Fruit fly (Drosophila melanogaster) whole organism, wandering third instar larva: ENCODE measurements around the gene Ykt6.

ENCODE experiments used
- CG32264 ChIP-seq: fragments of 200-800 bp; sonication (Bioruptor generic); optimal IDR thresholded peaks from 2 replicates; lab custom pipeline; 2016; ENCODE audit warnings: missing biosample characterization, missing genetic modification characterization
- CG9705 ChIP-seq: fragments of 200-800 bp; sonication (Bioruptor generic); optimal IDR thresholded peaks from 2 replicates; lab custom pipeline; 2018; ENCODE audit warnings: missing biosample characterization, mild to moderate bottlenecking, missing genetic modification characterization
- CrebA ChIP-seq: fragments of 200-800 bp; sonication (Bioruptor generic); optimal IDR thresholded peaks from 2 replicates; lab custom pipeline; 2016; ENCODE audit warnings: missing biosample characterization, mild to moderate bottlenecking, missing genetic modification characterization, borderline replicate concordance
- Dfd ChIP-seq: fragments of >200 bp; optimal IDR thresholded peaks from 2 replicates; lab custom pipeline; 2017; ENCODE audit warnings: missing biosample characterization, missing genetic modification characterization
- Dif ChIP-seq: fragments of 200-275, 200-300 bp; sonication (Bioruptor generic); optimal IDR thresholded peaks from 2 replicates; lab custom pipeline; 2018; ENCODE audit warnings: missing biosample characterization, missing genetic modification characterization; ENCODE audit not compliant: partially characterized antibody
- GATAd ChIP-seq: sonication (Bioruptor generic); optimal IDR thresholded peaks from 2 replicates; lab custom pipeline; 2016; ENCODE audit warnings: missing biosample characterization, missing genetic modification characterization
- HLH106 ChIP-seq: fragments of 200-800 bp; optimal IDR thresholded peaks from 3 replicates; lab custom pipeline; 2019; ENCODE audit warnings: missing biosample characterization, mild to moderate bottlenecking, missing genetic modification characterization, moderate library complexity
- Hnf4 ChIP-seq: fragments of 200-800 bp; sonication (Bioruptor generic); optimal IDR thresholded peaks from 2 replicates; lab custom pipeline; 2016; ENCODE audit warnings: missing biosample characterization, mild to moderate bottlenecking, missing genetic modification characterization
- Hr78 ChIP-seq: fragments of >200 bp; optimal IDR thresholded peaks from 2 replicates; lab custom pipeline; 2017; ENCODE audit warnings: missing biosample characterization, missing genetic modification characterization
- Hr83 ChIP-seq: fragments of 200-300 bp; sonication (Bioruptor generic); optimal IDR thresholded peaks from 2 replicates; lab custom pipeline; 2016; ENCODE audit warnings: missing biosample characterization, mild to moderate bottlenecking, missing genetic modification characterization, moderate library complexity; ENCODE audit not compliant: poor library complexity, severe bottlenecking
- Jra ChIP-seq: sonication (Bioruptor generic); optimal IDR thresholded peaks from 2 replicates; lab custom pipeline; 2016; ENCODE audit warnings: missing biosample characterization, missing genetic modification characterization
- Mio ChIP-seq: sonication (Bioruptor generic); optimal IDR thresholded peaks from 2 replicates; lab custom pipeline; 2016; ENCODE audit warnings: missing biosample characterization, missing genetic modification characterization
- Myc ChIP-seq: fragments of >200 bp; optimal IDR thresholded peaks from 2 replicates; lab custom pipeline; 2017
- OdsH ChIP-seq: fragments of 200-800 bp; sonication (Bioruptor generic); optimal IDR thresholded peaks from 2 replicates; lab custom pipeline; 2016; ENCODE audit warnings: missing biosample characterization, mild to moderate bottlenecking, missing genetic modification characterization
- Rel ChIP-seq, 2 experiments: fragments of 200-800 bp; sonication (Bioruptor generic) in 1 of 2; optimal IDR thresholded peaks; 2 replicates in 1 of 2; 3 replicates in 1 of 2; lab custom pipeline; 2016 to 2019; ENCODE audit warnings: mild to moderate bottlenecking in 2 of 2, missing biosample characterization in 2 of 2, missing genetic modification characterization in 2 of 2, moderate library complexity in 1 of 2
- brk ChIP-seq: fragments of 200-800 bp; sonication (Bioruptor generic); optimal IDR thresholded peaks from 2 replicates; lab custom pipeline; 2016; ENCODE audit warnings: missing biosample characterization, mild to moderate bottlenecking, missing genetic modification characterization
- dl ChIP-seq, 2 experiments: fragments of 175-275, 200-275 bp in 1 of 2; fragments of 200-275 bp in 1 of 2; sonication (Bioruptor generic); optimal IDR thresholded peaks; lab custom pipeline; 2018; ENCODE audit warnings: mild to moderate bottlenecking in 2 of 2, missing biosample characterization in 2 of 2, missing genetic modification characterization in 2 of 2, moderate library complexity in 2 of 2; ENCODE audit not compliant: partially characterized antibody in 2 of 2, insufficient read depth in 1 of 2
- dsf ChIP-seq: sonication (Bioruptor generic); optimal IDR thresholded peaks from 2 replicates; lab custom pipeline; 2016; ENCODE audit warnings: missing biosample characterization, missing genetic modification characterization, borderline replicate concordance
- ey ChIP-seq: fragments of 200-800 bp; sonication (Bioruptor generic); optimal IDR thresholded peaks from 2 replicates; lab custom pipeline; 2016; ENCODE audit warnings: missing biosample characterization, missing genetic modification characterization
- foxo ChIP-seq, 2 experiments: fragments of 200-800 bp; sonication (Bioruptor generic); optimal IDR thresholded peaks; 2 replicates in 1 of 2; 3 replicates in 1 of 2; lab custom pipeline; 2016 to 2017; ENCODE audit warnings: missing biosample characterization in 2 of 2, missing genetic modification characterization in 2 of 2
- fru ChIP-seq: fragments of 200-800 bp; sonication (Bioruptor generic); optimal IDR thresholded peaks from 3 replicates; lab custom pipeline; 2016; ENCODE audit warnings: missing biosample characterization, mild to moderate bottlenecking, missing genetic modification characterization
- h ChIP-seq: fragments of 200-800 bp; sonication (Bioruptor generic); optimal IDR thresholded peaks from 3 replicates; lab custom pipeline; 2016; ENCODE audit warnings: missing biosample characterization, mild to moderate bottlenecking, missing genetic modification characterization
- jim ChIP-seq: fragments of 175-275, 200-325 bp; sonication (Bioruptor generic); optimal IDR thresholded peaks from 2 replicates; lab custom pipeline; 2016; ENCODE audit warnings: missing biosample characterization, mild to moderate bottlenecking, missing genetic modification characterization
- lola ChIP-seq: fragments of >200 bp; optimal IDR thresholded peaks from 2 replicates; lab custom pipeline; 2017; ENCODE audit warnings: missing biosample characterization, missing genetic modification characterization
- rgr ChIP-seq: fragments of 200-800 bp; sonication (Bioruptor generic); optimal IDR thresholded peaks from 3 replicates; lab custom pipeline; 2016; ENCODE audit warnings: missing biosample characterization, mild to moderate bottlenecking, missing genetic modification characterization
- sage ChIP-seq: fragments of 200-800 bp; sonication (Bioruptor generic); optimal IDR thresholded peaks from 2 replicates; lab custom pipeline; 2016; ENCODE audit warnings: missing biosample characterization, mild to moderate bottlenecking, missing genetic modification characterization
- sv ChIP-seq: fragments of 200-800 bp; sonication (Bioruptor generic); optimal IDR thresholded peaks from 3 replicates; lab custom pipeline; 2016; ENCODE audit warnings: missing biosample characterization, missing genetic modification characterization
- tai ChIP-seq: sonication (Bioruptor generic); optimal IDR thresholded peaks from 2 replicates; lab custom pipeline; 2016; ENCODE audit warnings: missing biosample characterization, missing genetic modification characterization
- woc ChIP-seq: sonication (Bioruptor generic); optimal IDR thresholded peaks from 2 replicates; lab custom pipeline; 2016; ENCODE audit warnings: missing biosample characterization, mild to moderate bottlenecking, missing genetic modification characterization

Gene Ykt6

DNA sequence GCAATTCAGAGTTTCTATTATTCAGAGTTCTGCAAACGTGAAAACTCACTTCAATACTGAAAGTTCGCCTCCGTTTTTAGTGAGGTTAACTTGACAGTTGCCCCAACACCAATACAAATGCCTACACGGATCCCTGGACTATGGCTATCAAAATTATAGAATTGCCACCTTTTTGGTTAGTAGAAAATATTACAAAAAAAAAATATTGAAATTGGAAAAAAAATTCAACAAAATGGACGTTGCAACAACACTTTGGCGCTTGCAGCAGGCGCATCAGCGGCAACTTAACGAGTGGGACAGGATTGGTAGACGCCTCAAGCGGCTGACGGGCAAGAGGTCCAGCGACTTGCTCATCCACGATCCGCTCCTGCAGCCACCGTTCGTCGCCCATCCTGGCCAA lies 35.7 kb downstream of the Ykt6 start, which contains the start of the genes CG15332 and CG15330:
Gene CG15332 (minus strand): TSS at position 101 of the 400 bp plus-strand sequence.
Gene CG15330 (plus strand): TSS at position 175 of the 400 bp plus-strand sequence.
- TF ChIP-seq CG9705 = no peak
- TF ChIP-seq Dif = no peak
- no peak for TF ChIP-seq OdsH
- TF ChIP-seq woc = no peak

DNA sequence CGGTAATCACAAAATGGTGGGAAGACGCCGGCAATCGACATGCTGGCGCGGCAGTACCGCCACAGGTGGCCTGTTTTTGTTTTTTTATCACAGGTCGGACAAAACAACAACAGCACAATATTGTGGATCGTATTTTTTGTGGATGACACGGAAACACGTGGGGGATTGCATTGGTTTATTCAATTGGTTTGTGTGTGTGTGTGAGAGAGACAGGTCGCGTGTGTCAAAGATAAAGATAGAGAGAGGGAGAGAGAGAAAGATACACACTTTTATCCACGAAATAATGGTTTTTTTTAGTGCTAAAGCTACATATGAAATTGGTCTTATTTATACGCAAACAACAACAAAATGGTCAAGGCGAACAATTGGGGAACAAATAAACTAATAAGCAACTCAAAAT lies 38.8 kb downstream of the Ykt6 start:
- TF ChIP-seq Dfd (GFP tag; lab: Kevin White, UChicago) (no peak), Myc (lab: Kevin White, UChicago) (no peak), CrebA (GFP tag; lab: Kevin White, UChicago) (no peak), fru (no peak), CG32264 (GFP tag; lab: Kevin White, UChicago) (no peak), HLH106 (tag; lab: Kevin White, UChicago) (no peak), Hnf4 (GFP tag; lab: Kevin White, UChicago) (no peak), Jra (no peak), foxo (GFP tag; optimal IDR thresholded peaks at IDR 0.05; lab: Kevin White, UChicago) (no peak), CG9705 (no peak), sage (GFP tag; lab: Kevin White, UChicago) (no peak), lola (GFP tag; lab: Kevin White, UChicago) (no peak), Rel (GFP tag; optimal IDR thresholded peaks at IDR 0.05; lab: Kevin White, UChicago) (no peak), Rel (tag; optimal IDR thresholded peaks at IDR 0.05; lab: Kevin White, UChicago) (no peak), Hr78 (GFP tag; lab: Kevin White, UChicago) (no peak), Dif (no peak)

DNA sequence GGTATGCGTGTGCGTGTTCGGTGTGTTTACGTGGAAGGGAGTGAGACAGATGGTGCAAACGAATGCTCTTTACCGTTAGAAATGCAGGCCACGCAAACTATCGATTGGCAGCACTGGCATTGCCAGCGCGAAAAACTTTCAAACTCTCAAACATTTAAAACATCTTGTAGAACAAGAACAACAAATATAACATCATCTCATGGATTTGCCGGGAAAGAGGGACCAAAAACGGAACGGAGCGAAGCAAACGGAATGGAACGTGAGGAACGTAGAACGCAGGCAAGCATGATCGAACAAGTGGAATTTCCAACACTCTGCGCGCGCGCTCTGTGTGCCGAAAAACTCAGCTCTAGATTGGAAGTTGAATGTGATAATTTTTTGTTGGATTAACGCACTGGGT lies 39.3 kb downstream of the Ykt6 start:
- TF ChIP-seq CG32264 (GFP tag; lab: Kevin White, UChicago) (no peak), dsf (GFP tag; lab: Kevin White, UChicago) (no peak)
- TF ChIP-seq, all 38 proteins: peak for 0

DNA sequence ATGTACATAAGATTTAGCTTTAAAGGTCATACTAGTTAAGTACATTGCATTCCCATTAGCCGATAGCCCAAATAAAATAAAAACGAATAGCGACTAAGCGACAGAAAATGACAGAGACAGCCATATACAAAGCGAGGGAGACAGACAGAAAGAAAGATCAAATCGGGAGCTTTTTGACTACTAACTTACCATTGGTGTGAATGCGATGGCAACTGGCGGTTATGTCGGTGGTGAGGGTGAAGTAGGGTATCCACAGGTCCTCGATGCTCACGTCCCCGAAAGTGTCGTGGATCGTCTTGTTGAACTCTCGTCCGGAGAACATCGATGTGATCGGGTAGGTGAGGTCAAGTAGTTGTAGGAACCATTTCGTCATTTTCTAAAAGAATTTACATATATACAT lies 40.8 kb downstream of the Ykt6 start:
- TF ChIP-seq Dif (no peak), lola (GFP tag; lab: Kevin White, UChicago) (no peak), h (GFP tag; lab: Kevin White, UChicago) (no peak), tai (GFP tag; lab: Kevin White, UChicago) (no peak), Hr78 (GFP tag; lab: Kevin White, UChicago) (no peak), GATAd (GFP tag; lab: Kevin White, UChicago) (no peak)
- TF ChIP-seq, all 38 proteins: peak for 0

DNA sequence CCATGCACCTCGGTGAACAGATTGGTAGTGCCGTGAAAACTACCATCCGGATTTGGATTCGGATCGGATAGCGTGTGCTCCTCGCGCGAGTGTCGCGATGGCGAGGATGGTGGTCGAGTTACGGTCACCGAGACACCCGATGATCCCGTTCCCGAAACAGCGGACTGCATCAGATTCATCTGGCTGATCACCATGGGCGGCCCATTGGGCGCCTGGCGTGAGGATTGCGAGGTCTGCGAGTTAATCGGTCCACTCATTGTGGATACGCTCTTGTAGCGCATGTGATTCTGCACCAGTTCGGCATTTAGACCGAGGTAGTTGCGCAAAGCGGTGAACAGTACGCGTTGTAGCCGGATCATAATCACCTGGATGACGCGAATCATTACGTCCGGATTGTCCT lies 43.5 kb downstream of the Ykt6 start, which contains the start of gene sn:
Gene sn (plus strand): TSS at position 301 of the 400 bp plus-strand sequence.
- TF ChIP-seq rgr (GFP tag; lab: Kevin White, UChicago) = no peak
- TF ChIP-seq lola (GFP tag; lab: Kevin White, UChicago) = no peak
- no peak for TF ChIP-seq brk (GFP tag; lab: Kevin White, UChicago)
- no peak for TF ChIP-seq tai (GFP tag; lab: Kevin White, UChicago)
- TF ChIP-seq jim (GFP tag; lab: Kevin White, UChicago) = no peak
- TF ChIP-seq sv (GFP tag; lab: Kevin White, UChicago) = no peak
- TF ChIP-seq Jra = no peak
- TF ChIP-seq dl (GFP tag; optimal IDR thresholded peaks at IDR 0.05; lab: Kevin White, UChicago; ENCODE audit: insufficient read depth in 1 of 2, partially characterized antibody in 2 of 2) = no peak
- TF ChIP-seq Mio (GFP tag; lab: Kevin White, UChicago) = no peak
- no peak for TF ChIP-seq sage (GFP tag; lab: Kevin White, UChicago)
- TF ChIP-seq Dif = no peak
- no peak for TF ChIP-seq Dfd (GFP tag; lab: Kevin White, UChicago)
- TF ChIP-seq Myc (lab: Kevin White, UChicago) = no peak
- TF ChIP-seq ey (GFP tag; lab: Kevin White, UChicago) = no peak
- TF ChIP-seq Hr83 = no peak
